Worm (Caenorhabditis elegans) whole organism, midembryonic: ENCODE data around the gene C01G10.6.

ENCODE experiments used
- T22C8.4 ChIP-seq: fragments of 200-800 bp; sonication (Bioruptor generic); IDR thresholded peaks from 2 replicates; pipeline ENCODE4 v1.3.6; 2022; ENCODE audit warnings: missing genetic modification characterization, missing compliant biosample characterization
- cog-1 ChIP-seq: sonication (generic microtip); optimal IDR thresholded peaks from 2 replicates; lab custom pipeline; 2016; ENCODE audit warnings: missing genetic modification characterization, missing compliant biosample characterization
- flt-1 ChIP-seq: fragments of 200-800 bp; sonication (Bioruptor generic); IDR thresholded peaks from 2 replicates; pipeline ENCODE4 v1.3.6; 2022; ENCODE audit warnings: missing genetic modification characterization, missing compliant biosample characterization
- klf-2 ChIP-seq: fragments of 200-800 bp; sonication (Bioruptor generic); conservative IDR thresholded peaks from 2 replicates; pipeline ENCODE4 v1.3.6; 2022; ENCODE audit warnings: missing genetic modification reagents, missing genetic modification characterization, missing compliant biosample characterization
- med-1 ChIP-seq: sonication (generic microtip); optimal IDR thresholded peaks from 2 replicates; lab custom pipeline; 2017; ENCODE audit warnings: missing genetic modification characterization, mild to moderate bottlenecking, missing compliant biosample characterization, antibody characterized with exemption, missing genetic modification reagents; ENCODE audit not compliant: insufficient read depth
- ref-1 ChIP-seq: fragments of 200-800 bp; sonication (Bioruptor generic); conservative IDR thresholded peaks from 2 replicates; pipeline ENCODE4 v1.3.6; 2022; ENCODE audit warnings: missing genetic modification reagents, missing genetic modification characterization, missing compliant biosample characterization
- tab-1 ChIP-seq: fragments of 200-800 bp; sonication (Bioruptor generic); IDR thresholded peaks from 2 replicates; pipeline ENCODE4 v1.3.6; 2022; ENCODE audit warnings: missing genetic modification characterization, missing compliant biosample characterization
- ztf-23 ChIP-seq: fragments of 200-800 bp; sonication (Bioruptor generic); IDR thresholded peaks from 2 replicates; pipeline ENCODE4 v1.3.6; 2022; ENCODE audit warnings: missing genetic modification reagents, missing genetic modification characterization, missing compliant biosample characterization
- ztf-29 ChIP-seq: fragments of 200-800 bp; sonication (Bioruptor generic); IDR thresholded peaks from 2 replicates; pipeline ENCODE4 v1.3.6; 2022; ENCODE audit warnings: missing genetic modification reagents, missing genetic modification characterization, missing compliant biosample characterization

Gene C01G10.6

DNA sequence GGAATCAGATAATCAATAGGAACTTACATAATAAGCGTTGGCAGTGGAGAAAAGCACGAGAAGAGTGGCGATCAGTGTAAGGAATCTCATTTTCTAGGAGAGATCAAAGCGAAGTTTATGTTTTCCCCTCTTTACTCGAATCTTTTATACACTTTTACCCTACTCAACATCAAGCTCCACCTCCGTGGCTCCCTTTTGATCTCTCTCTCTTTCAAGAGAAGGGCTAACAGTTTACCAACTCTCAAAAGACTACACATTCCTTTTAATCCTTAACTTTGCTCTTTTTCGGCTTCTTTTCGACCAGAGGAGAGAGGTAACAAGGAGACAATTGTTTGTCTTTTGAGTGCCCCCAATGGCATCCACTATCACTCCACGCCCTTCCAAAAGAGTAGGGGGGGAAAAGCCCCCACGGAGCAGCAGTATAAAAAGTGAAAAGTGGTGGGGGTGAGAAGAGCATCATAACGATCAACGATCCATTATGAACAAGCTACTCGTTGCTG is at the start of gene C01G10.6, which contains the start of gene C01G10.15:
TSS of gene C01G10.6 (plus strand) at position 450 of the 500 bp plus-strand sequence.
TSS of gene C01G10.15 (minus strand) at position 101 of the 500 bp plus-strand sequence.
- TF ChIP-seq ztf-23: no peak
- no peak for TF ChIP-seq med-1 (GFP tag; lab: Kevin White, UChicago)
- no peak for TF ChIP-seq ref-1
- TF ChIP-seq klf-2 (GFP tag; lab: Robert Waterston, UW): no peak
- TF ChIP-seq ztf-29 (GFP tag; lab: Robert Waterston, UW): no peak

DNA sequence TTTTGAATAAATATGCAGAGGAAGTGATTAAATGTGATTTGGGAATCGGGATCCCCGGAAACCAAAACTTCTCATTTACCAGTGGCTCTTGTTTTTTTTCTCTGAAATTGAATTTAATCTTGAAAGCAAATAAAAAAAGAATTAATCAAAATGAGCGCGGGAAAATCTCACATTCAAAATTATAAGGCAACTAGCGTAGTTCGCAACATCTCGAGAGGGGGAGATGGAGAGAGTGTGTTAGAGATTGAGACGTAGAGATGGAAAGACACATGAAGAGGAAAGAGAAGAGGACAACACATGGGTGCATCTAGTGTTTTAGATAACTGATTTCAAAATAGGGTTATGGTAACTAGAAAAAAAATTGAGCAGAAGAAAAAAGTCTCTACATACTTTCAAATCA is 39.3 kb upstream of the C01G10.6 start, which contains the start of gene sdc-3:
TSS of gene sdc-3 (minus strand) at position 101 of the 400 bp plus-strand sequence.
- no peak for TF ChIP-seq cog-1
- TF ChIP-seq ref-1: no peak
- no peak for TF ChIP-seq med-1 (GFP tag; lab: Kevin White, UChicago)
- no peak for TF ChIP-seq tab-1 (GFP tag; lab: Robert Waterston, UW)
- TF ChIP-seq klf-2 (GFP tag; lab: Robert Waterston, UW): no peak
- no peak for TF ChIP-seq ztf-23
- TF ChIP-seq flt-1 (GFP tag; lab: Robert Waterston, UW): no peak
- no peak for TF ChIP-seq T22C8.4
- TF ChIP-seq ztf-29 (GFP tag; lab: Robert Waterston, UW): no peak

DNA sequence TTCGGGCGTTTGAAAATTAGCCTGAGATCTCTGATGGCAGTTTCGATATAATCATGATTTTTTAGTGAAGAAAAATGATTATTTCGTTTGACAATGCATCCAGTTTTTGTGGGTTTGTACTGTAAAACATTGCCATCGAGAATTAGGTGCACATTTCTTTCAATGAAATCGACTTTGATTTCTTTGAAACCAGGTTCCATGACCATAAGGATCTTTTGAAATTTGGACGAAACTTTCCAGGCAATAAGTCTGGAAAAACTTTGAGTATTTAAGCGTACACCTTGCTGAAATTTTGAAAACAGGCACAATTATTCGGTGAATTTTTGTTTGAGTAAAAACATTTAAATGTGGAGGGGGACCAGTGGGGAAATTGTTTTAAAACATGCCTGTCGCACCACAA is 35.7 kb upstream of the C01G10.6 start:
- no peak for TF ChIP-seq klf-2 (GFP tag; lab: Robert Waterston, UW)

DNA sequence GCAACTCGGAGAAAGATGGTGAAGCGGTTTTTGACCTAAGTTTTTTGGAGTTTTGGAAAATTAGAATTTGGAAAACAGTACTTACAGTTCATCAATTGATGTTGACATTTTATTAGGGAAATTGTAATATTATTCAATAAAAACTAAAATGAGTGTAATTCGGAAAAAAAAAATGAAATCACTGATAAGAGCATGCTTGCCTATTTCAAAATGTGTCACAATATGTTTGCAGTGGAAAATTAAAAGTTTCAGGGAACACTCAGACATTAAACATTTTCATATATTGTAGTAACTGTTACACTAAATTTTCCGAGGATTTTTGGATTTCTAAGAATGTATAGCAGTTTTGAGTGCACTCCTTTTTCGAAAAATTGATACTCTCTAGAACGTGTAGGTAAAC is 35.1 kb upstream of the C01G10.6 start, which contains the start of the genes fbxa-82 and C25D7.5:
TSS of gene fbxa-82 (minus strand) at position 163 of the 400 bp plus-strand sequence.
TSS of gene C25D7.5 (plus strand) at position 283 of the 400 bp plus-strand sequence.
- TF ChIP-seq flt-1 (GFP tag; lab: Robert Waterston, UW) (no peak), ztf-29 (GFP tag; lab: Robert Waterston, UW) (no peak), ref-1 (no peak), T22C8.4 (no peak), cog-1 (no peak), ztf-23 (no peak), tab-1 (GFP tag; lab: Robert Waterston, UW) (no peak), med-1 (GFP tag; lab: Kevin White, UChicago) (no peak), klf-2 (GFP tag; lab: Robert Waterston, UW) (no peak)

- TF ChIP-seq cog-1 (no peak), klf-2 (GFP tag; lab: Robert Waterston, UW) (no peak), T22C8.4 (no peak), ref-1 (no peak), flt-1 (GFP tag; lab: Robert Waterston, UW) (no peak), med-1 (GFP tag; lab: Kevin White, UChicago) (no peak)
These were observed 32.7 kb upstream of the C01G10.6 start for ce11 chrV:15054733-15055132.

DNA sequence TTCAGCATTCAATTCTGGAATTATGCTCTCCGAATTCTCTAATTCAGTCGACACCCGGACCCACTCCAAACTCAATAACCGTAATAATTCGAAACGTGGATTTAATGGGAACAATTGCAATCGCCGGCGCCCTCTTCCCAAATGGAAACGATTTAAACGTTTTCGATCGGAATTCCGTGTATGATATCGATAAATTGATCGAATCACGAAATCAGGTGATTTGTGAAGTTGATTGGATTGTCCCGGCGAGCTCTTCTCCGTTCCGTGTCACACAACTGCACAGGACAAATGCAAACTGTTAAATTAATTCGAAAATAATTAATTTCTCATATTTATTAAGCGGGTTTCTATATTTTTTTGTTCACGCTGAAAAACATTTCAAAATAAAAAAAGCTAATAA is 31.6 kb upstream of the C01G10.6 start, which contains the start of gene C25D7.16:
TSS of gene C25D7.16 (plus strand) at position 301 of the 400 bp plus-strand sequence.
- TF ChIP-seq med-1 (GFP tag; lab: Kevin White, UChicago): no peak

DNA sequence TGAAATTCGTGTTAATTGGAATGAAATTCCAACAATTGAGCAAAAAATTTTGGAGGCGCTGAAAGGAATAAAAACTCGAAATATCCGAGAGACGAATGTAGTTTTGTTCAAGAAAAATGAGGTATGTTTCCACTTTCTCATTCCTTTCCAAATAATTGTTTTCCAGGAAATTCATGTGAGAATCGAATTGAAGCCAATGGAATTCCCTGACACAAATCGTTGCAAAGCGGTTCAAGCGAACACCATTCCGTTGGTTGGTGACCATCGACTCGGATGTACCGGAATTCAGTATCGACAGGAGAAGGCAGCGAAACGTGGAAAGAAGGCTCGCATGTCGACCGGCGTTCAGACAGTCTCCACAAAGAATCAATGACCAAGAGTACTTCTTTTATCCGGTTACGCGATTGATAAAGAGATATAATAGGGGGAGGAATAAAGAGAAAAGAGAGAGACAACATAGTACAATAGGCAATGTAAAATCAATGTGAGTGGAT is 31.1 kb upstream of the C01G10.6 start:
- TF ChIP-seq ref-1 (no peak), tab-1 (GFP tag; lab: Robert Waterston, UW) (no peak), T22C8.4 (no peak), ztf-23 (no peak), klf-2 (GFP tag; lab: Robert Waterston, UW) (no peak), med-1 (GFP tag; lab: Kevin White, UChicago) (no peak), ztf-29 (GFP tag; lab: Robert Waterston, UW) (no peak)

ce11 chrV:15057724-15058123 is 29.7 kb upstream of the C01G10.6 start:
- TF ChIP-seq klf-2 (GFP tag; lab: Robert Waterston, UW): no peak
- TF ChIP-seq cog-1: no peak
- TF ChIP-seq flt-1 (GFP tag; lab: Robert Waterston, UW): no peak
- no peak for TF ChIP-seq T22C8.4
- TF ChIP-seq ztf-23: no peak
- no peak for TF ChIP-seq med-1 (GFP tag; lab: Kevin White, UChicago)
- TF ChIP-seq tab-1 (GFP tag; lab: Robert Waterston, UW): no peak
- TF ChIP-seq ref-1: no peak

DNA sequence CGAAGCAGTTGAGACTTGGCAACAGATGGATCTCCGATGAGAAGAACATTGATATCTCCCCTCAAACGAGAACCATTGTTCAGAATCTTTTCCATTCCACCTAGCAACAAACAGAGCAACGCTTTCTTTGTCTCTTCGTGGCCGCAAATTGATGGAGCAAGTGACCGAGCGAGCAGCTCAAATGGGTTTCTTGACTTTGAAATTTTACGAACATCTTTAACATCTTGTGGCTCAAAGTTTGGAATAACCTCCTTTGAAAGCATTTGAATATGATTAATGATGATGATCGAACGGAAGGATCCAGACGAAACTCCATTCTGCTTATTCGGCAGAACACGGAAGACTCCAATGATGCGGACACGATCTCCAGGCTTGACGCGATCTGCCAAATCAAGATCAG is 29.0 kb upstream of the C01G10.6 start:
- TF ChIP-seq ref-1 (no peak), med-1 (GFP tag; lab: Kevin White, UChicago) (no peak)

ce11 chrV:15058965-15059364 is 28.5 kb upstream of the C01G10.6 start:
- TF ChIP-seq T22C8.4: no peak
- TF ChIP-seq ztf-29 (GFP tag; lab: Robert Waterston, UW): no peak
- no peak for TF ChIP-seq cog-1
- no peak for TF ChIP-seq ref-1
- no peak for TF ChIP-seq flt-1 (GFP tag; lab: Robert Waterston, UW)
- TF ChIP-seq med-1 (GFP tag; lab: Kevin White, UChicago): no peak

- TF ChIP-seq T22C8.4 (no peak), klf-2 (GFP tag; lab: Robert Waterston, UW) (no peak), tab-1 (GFP tag; lab: Robert Waterston, UW) (no peak), ztf-29 (GFP tag; lab: Robert Waterston, UW) (no peak), ref-1 (no peak), med-1 (GFP tag; lab: Kevin White, UChicago) (no peak)
These were observed 27.9 kb upstream of the C01G10.6 start, which contains the start of the genes mcm-3 and C25D7.15 for ce11 chrV:15059534-15059933. mcm-3 (minus strand) TSS chrV:15059599. C25D7.15 (plus strand) TSS chrV:15059808.
